Worm (Caenorhabditis elegans): ENCODE measurements around the gene srx-43.

Gene srx-43

DNA sequence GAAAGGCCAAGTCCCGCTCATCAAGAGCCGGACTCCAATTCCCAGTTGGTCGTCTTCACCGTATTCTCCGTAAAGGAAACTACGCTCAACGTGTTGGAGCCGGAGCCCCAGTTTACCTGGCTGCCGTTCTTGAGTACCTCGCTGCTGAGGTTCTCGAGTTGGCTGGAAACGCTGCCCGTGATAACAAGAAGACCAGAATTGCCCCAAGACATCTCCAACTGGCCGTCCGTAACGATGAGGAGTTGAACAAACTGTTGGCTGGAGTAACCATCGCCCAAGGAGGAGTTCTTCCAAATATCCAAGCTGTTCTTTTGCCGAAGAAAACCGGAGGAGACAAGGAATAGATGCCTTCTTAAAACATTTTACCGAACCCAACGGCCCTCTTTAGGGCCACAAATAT, 23.1 kb downstream of the srx-43 start:
- TF ChIP-seq set-16 (GFP tag; IDR thresholded peaks at IDR 0.05), result peak; percentile 47; the same call in 1 of the 2 replicates

DNA sequence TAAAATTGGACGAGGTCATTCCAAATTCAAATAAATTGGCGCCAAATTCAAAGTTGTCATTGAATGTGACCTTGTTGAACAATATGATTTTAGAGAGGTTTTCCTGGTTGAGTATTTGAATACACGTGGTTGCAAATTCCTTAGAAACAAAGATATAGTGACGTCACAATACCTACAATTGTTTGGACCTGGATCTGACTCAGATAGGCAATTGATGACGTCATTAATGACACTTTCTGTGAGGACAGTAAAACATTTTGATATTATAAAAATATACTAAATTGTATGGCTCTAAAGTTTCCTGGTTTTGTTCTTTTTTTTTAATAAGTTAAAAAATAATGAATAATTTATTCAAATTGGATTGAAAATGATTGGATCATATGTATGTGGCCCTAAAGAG, 23.6 kb downstream of the srx-43 start:
- no peak for TF ChIP-seq nhr-102 (tag; optimal IDR thresholded peaks at IDR 0.05)
- no peak for TF ChIP-seq F37D6.2 (tag; optimal IDR thresholded peaks at IDR 0.05)
- no peak for TF ChIP-seq F10B5.3 (tag; optimal IDR thresholded peaks at IDR 0.05)
- TF ChIP-seq unc-39 (tag; optimal IDR thresholded peaks at IDR 0.05), result no peak
- TF ChIP-seq ceh-32 (tag; optimal IDR thresholded peaks at IDR 0.05; ENCODE audit: poor library complexity), result no peak
- TF ChIP-seq lin-39 (tag; optimal IDR thresholded peaks at IDR 0.05), result no peak
- no peak for TF ChIP-seq unc-62 (GFP tag; optimal IDR thresholded peaks at IDR 0.05 in 1 of 2)
- no peak for TF ChIP-seq unc-62 (tag; optimal IDR thresholded peaks at IDR 0.05)
- no peak for TF ChIP-seq nhr-111 (GFP tag; optimal IDR thresholded peaks at IDR 0.05)
- TF ChIP-seq daf-12 (tag; optimal IDR thresholded peaks at IDR 0.05), result no peak
- TF ChIP-seq ZK337.2 (GFP tag; IDR thresholded peaks at IDR 0.05), result no peak
- TF ChIP-seq nhr-10 (tag; optimal IDR thresholded peaks at IDR 0.05), result no peak
- no peak for TF ChIP-seq ceh-20 (GFP tag; IDR thresholded peaks at IDR 0.05)
- no peak for TF ChIP-seq tag-97 (GFP tag; IDR thresholded peaks at IDR 0.05)
- no peak for TF ChIP-seq nhr-41 (GFP tag; IDR thresholded peaks at IDR 0.05)

DNA sequence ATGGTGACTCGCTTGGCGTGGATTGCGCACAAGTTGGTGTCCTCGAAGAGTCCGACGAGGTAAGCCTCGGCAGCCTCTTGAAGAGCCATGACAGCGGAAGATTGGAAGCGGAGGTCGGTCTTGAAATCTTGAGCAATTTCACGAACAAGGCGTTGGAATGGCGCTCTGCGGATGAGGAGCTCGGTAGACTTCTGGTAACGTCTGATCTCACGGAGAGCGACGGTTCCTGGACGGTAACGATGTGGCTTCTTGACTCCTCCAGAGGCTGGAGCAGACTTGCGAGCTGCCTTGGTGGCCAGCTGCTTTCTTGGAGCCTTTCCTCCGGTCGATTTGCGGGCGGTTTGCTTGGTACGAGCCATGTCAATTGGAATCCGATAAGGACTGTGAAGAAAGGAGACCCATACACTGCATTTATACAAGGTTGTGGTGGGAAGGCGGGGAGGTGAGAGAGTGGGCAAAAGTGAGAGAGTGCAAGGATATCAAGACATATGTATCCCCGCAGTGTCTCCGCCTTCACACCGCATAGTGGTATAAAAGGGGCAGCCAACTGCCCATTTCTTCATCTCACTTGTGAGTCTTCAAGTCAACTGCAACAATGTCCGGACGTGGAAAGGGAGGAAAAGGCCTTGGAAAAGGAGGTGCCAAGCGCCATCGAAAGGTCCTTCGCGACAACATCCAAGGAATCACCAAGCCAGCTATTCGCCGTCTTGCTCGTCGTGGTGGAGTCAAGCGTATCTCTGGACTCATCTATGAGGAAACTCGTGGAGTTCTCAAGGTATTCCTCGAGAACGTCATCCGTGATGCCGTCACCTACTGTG, 24.4 kb downstream of the srx-43 start, which contains the start of the genes his-2 and his-1:
TSS of gene his-2 (minus strand) at position 359 of the 818 bp plus-strand sequence.
TSS of gene his-1 (plus strand) at position 596 of the 818 bp plus-strand sequence.
- peak; percentile 81 for TF ChIP-seq set-16 (GFP tag; IDR thresholded peaks at IDR 0.05)

DNA sequence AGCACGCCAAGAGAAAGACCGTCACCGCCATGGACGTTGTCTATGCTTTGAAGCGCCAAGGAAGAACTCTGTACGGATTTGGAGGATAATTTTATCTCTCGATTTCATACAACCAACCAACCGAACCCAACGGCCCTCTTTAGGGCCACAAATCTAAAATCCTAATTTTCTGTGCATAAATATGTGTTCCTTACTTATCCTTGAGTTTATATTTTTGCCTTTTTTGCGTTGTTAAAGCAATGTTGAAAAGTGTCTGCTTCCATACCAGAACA, 24.9 kb downstream of the srx-43 start:
- TF ChIP-seq nhr-41 (GFP tag; IDR thresholded peaks at IDR 0.05) (no peak), lir-3 (tag; optimal IDR thresholded peaks at IDR 0.05) (no peak), dmd-9 (GFP tag; IDR thresholded peaks at IDR 0.05) (no peak), ama-1 (optimal IDR thresholded peaks at IDR 0.05) (no peak), nhr-111 (GFP tag; optimal IDR thresholded peaks at IDR 0.05) (no peak), zfp-3 (GFP tag; conservative IDR thresholded peaks at IDR 0.05) (0 out of 2 replicates have a peak, but pooled peaks have one; percentile 38)

DNA sequence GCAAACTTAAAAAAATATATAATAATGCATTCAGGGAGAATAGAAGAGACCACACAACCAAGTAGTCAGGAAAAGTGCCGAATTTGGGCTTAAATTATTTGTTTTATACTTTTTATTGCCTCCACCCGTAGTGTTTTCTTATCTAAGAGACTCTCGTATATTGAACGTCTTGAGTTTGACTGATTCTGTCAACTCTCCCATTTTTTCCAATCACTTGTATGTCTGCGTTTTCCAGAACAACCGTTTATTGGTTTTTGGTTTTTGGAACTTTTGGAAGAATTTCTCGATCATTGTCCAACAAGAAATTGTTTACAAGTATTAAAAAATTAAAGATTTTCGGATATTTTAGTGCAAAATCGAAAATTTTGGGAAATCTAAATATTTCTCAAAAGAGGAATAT, 25.9 kb downstream of the srx-43 start:
- TF ChIP-seq aha-1 (tag) (peak; percentile 81), Y75B8A.6 (GFP tag; IDR thresholded peaks at IDR 0.05) (no peak), nhr-111 (GFP tag; optimal IDR thresholded peaks at IDR 0.05) (no peak), aly-2 (tag; optimal IDR thresholded peaks at IDR 0.05) (no peak), php-3 (GFP tag; IDR thresholded peaks at IDR 0.05) (peak; percentile 68), mes-2 (tag; optimal IDR thresholded peaks at IDR 0.05; ENCODE audit: poor library complexity, severe bottlenecking) (no peak), sdz-12 (GFP tag; optimal IDR thresholded peaks at IDR 0.05) (no peak), duxl-1 (tag; optimal IDR thresholded peaks at IDR 0.05; ENCODE audit: poor library complexity) (no peak), hlh-11 (tag; optimal IDR thresholded peaks at IDR 0.05) (peak; percentile 51), Y48G9A.11 (GFP tag; IDR thresholded peaks at IDR 0.05) (no peak), nhr-28 (tag; optimal IDR thresholded peaks at IDR 0.05) (peak; percentile 42), zip-11 (GFP tag; IDR thresholded peaks at IDR 0.05) (no peak), nhr-237 (tag; optimal IDR thresholded peaks at IDR 0.05) (no peak), daf-16 (GFP tag; optimal IDR thresholded peaks at IDR 0.05) (no peak), daf-16 (tag; optimal IDR thresholded peaks at IDR 0.05) (peak; percentile 69), dmd-8 (GFP tag; IDR thresholded peaks at IDR 0.05) (no peak), pqm-1 (tag; optimal IDR thresholded peaks at IDR 0.05) (peak; percentile 2), mep-1 (tag; optimal IDR thresholded peaks at IDR 0.05) (no peak), dve-1 (tag; optimal IDR thresholded peaks at IDR 0.05; ENCODE audit: insufficient read depth) (peak; percentile 74), zag-1 (tag; optimal IDR thresholded peaks at IDR 0.05) (no peak), Y105C5A.15 (GFP tag; IDR thresholded peaks at IDR 0.05) (no peak), nhr-102 (tag; optimal IDR thresholded peaks at IDR 0.05) (no peak), nhr-42 (GFP tag; IDR thresholded peaks at IDR 0.05) (0 out of 2 replicates have a peak, but pooled peaks have one; percentile 5), tra-1 (GFP tag; IDR thresholded peaks at IDR 0.05) (no peak), skn-1 (tag; optimal IDR thresholded peaks at IDR 0.05) (no peak), dmd-6 (GFP tag; IDR thresholded peaks at IDR 0.05) (peak; percentile 76), snpc-4 (tag; optimal IDR thresholded peaks at IDR 0.05) (no peak)

Measured in whole organism, L4 larva.